Worm (Caenorhabditis elegans) whole organism, young adult: ENCODE results near the gene C06A1.7.

Source experiments
- B0336.3 ChIP-seq: fragments of 200-800 bp; sonication (Bioruptor generic); IDR thresholded peaks from 2 replicates; pipeline ENCODE4 v1.3.6; 2022; ENCODE audit warnings: missing genetic modification characterization, missing compliant biosample characterization
- F39B2.1 ChIP-seq: fragments of 200-800 bp; sonication (Bioruptor generic); IDR thresholded peaks from 2 replicates; pipeline ENCODE4 v1.3.6; 2022; ENCODE audit warnings: missing genetic modification reagents, missing genetic modification characterization, missing compliant biosample characterization
- F52B5.7 ChIP-seq: sonication (generic microtip); optimal IDR thresholded peaks from 2 replicates; lab custom pipeline; 2016; ENCODE audit warnings: mild to moderate bottlenecking, missing genetic modification characterization, missing compliant biosample characterization
- K11D2.4 ChIP-seq: fragments of 200-800 bp; sonication (Bioruptor generic); IDR thresholded peaks from 2 replicates; pipeline ENCODE4 v1.3.6; 2022; ENCODE audit warnings: missing genetic modification reagents, missing genetic modification characterization, missing compliant biosample characterization
- T07F8.4 ChIP-seq: sonication (generic microtip); optimal IDR thresholded peaks from 2 replicates; lab custom pipeline; 2016; ENCODE audit warnings: mild to moderate bottlenecking, missing genetic modification characterization, moderate library complexity, missing compliant biosample characterization
- Y53F4B.3 ChIP-seq: fragments of 200-800 bp; sonication (Bioruptor generic); IDR thresholded peaks from 2 replicates; pipeline ENCODE4 v1.3.6; 2022; ENCODE audit warnings: missing genetic modification reagents, missing genetic modification characterization, missing compliant biosample characterization
- Y53G8AR.9 ChIP-seq: fragments of 200-800 bp; sonication (Bioruptor generic); conservative IDR thresholded peaks from 2 replicates; pipeline ENCODE4 v1.3.6; 2022; ENCODE audit warnings: missing genetic modification reagents, missing genetic modification characterization, missing compliant biosample characterization
- Y67H2A.10 ChIP-seq: fragments of 200-800 bp; sonication (Bioruptor generic); conservative IDR thresholded peaks from 2 replicates; pipeline ENCODE4 v1.3.6; 2022; ENCODE audit warnings: missing genetic modification reagents, missing genetic modification characterization, missing compliant biosample characterization
- Y79H2A.3 ChIP-seq: fragments of 200-800 bp; sonication (Bioruptor generic); conservative IDR thresholded peaks from 2 replicates; pipeline ENCODE4 v1.3.6; 2022; ENCODE audit warnings: missing genetic modification reagents, missing genetic modification characterization, missing compliant biosample characterization
- ama-1 ChIP-seq, 3 experiments: fragments of 150-350 bp in 1 of 3; sonication (generic microtip) in 2 of 3; optimal IDR thresholded peaks; 2 replicates each; lab custom pipeline; 2014 to 2018; ENCODE audit warnings: missing biosample characterization in 2 of 3, missing genetic modification characterization in 2 of 3, missing genetic modification reagents in 2 of 3
- athp-1 ChIP-seq: sonication (generic microtip); optimal IDR thresholded peaks from 2 replicates; lab custom pipeline; 2017; ENCODE audit warnings: mild to moderate bottlenecking, missing genetic modification characterization, missing compliant biosample characterization
- cebp-2 ChIP-seq: fragments of 200-800 bp; sonication (Bioruptor generic); IDR thresholded peaks from 2 replicates; pipeline ENCODE4 v1.3.6; 2022; ENCODE audit warnings: missing genetic modification characterization, missing compliant biosample characterization
- ceh-40 ChIP-seq: fragments of 200-800 bp; sonication (Bioruptor generic); IDR thresholded peaks from 2 replicates; pipeline ENCODE4 v1.3.6; 2022; ENCODE audit warnings: missing genetic modification characterization, missing compliant biosample characterization
- dpff-1 ChIP-seq: sonication (generic microtip); optimal IDR thresholded peaks from 2 replicates; lab custom pipeline; 2017; ENCODE audit warnings: mild to moderate bottlenecking, missing genetic modification characterization, missing compliant biosample characterization
- egl-44 ChIP-seq: fragments of 200-800 bp; sonication (Bioruptor generic); IDR thresholded peaks from 2 replicates; pipeline ENCODE4 v1.3.6; 2022; ENCODE audit warnings: missing genetic modification reagents, missing genetic modification characterization, missing compliant biosample characterization
- gei-17 ChIP-seq: fragments of 200-800 bp; sonication (Bioruptor generic); optimal IDR thresholded peaks from 2 replicates; lab custom pipeline; 2018; ENCODE audit warnings: mild to moderate bottlenecking, missing genetic modification characterization, missing compliant biosample characterization
- hlh-12 ChIP-seq: sonication (generic microtip); optimal IDR thresholded peaks from 2 replicates; lab custom pipeline; 2016; ENCODE audit warnings: missing genetic modification characterization, missing compliant biosample characterization
- hlh-26 ChIP-seq: fragments of 200-800 bp; sonication (Bioruptor generic); conservative IDR thresholded peaks from 2 replicates; pipeline ENCODE4 v1.3.6; 2022; ENCODE audit warnings: missing genetic modification reagents, missing genetic modification characterization, missing compliant biosample characterization
- hmg-1.2 ChIP-seq: fragments of 200-800 bp; sonication (Bioruptor generic); IDR thresholded peaks from 2 replicates; pipeline ENCODE4 v1.3.6; 2022; ENCODE audit warnings: missing genetic modification reagents, missing genetic modification characterization, missing compliant biosample characterization
- hmg-20 ChIP-seq: fragments of 200-800 bp; sonication (Bioruptor generic); IDR thresholded peaks from 2 replicates; pipeline ENCODE4 v1.3.6; 2022; ENCODE audit warnings: missing genetic modification reagents, missing genetic modification characterization, missing compliant biosample characterization
- hrde-1 ChIP-seq: sonication (generic microtip); optimal IDR thresholded peaks from 2 replicates; lab custom pipeline; 2016; ENCODE audit warnings: missing genetic modification characterization, mild to moderate bottlenecking, missing compliant biosample characterization, moderate library complexity, missing genotype, missing genetic modification reagents, borderline replicate concordance
- lag-1 ChIP-seq: fragments of 200-800 bp; sonication (Bioruptor generic); IDR thresholded peaks from 2 replicates; pipeline ENCODE4 v1.3.6; 2022; ENCODE audit warnings: missing genetic modification reagents, missing genetic modification characterization, missing compliant biosample characterization
- lin-26 ChIP-seq: fragments of 200-800 bp; sonication (Bioruptor generic); IDR thresholded peaks from 2 replicates; pipeline ENCODE4 v1.3.6; 2022; ENCODE audit warnings: missing genetic modification reagents, missing genetic modification characterization, missing compliant biosample characterization
- lin-35 ChIP-seq, 3 experiments: fragments of 150-350 bp in 2 of 3; sonication (generic microtip) in 1 of 3; optimal IDR thresholded peaks; 2 replicates each; lab custom pipeline; 2014 to 2018; ENCODE audit warnings: missing biosample characterization in 3 of 3, missing genetic modification characterization in 3 of 3, missing genetic modification reagents in 3 of 3
- lin-54 ChIP-seq: fragments of 200-800 bp; sonication (Bioruptor generic); optimal IDR thresholded peaks from 2 replicates; lab custom pipeline; 2018; ENCODE audit warnings: mild to moderate bottlenecking, missing genetic modification characterization, missing compliant biosample characterization
- lsl-1 ChIP-seq: fragments of 200-800 bp; sonication (Bioruptor generic); optimal IDR thresholded peaks from 2 replicates; lab custom pipeline; 2018; ENCODE audit warnings: mild to moderate bottlenecking, missing genetic modification characterization, moderate library complexity, missing compliant biosample characterization
- madf-10 ChIP-seq: sonication (generic microtip); optimal IDR thresholded peaks from 2 replicates; lab custom pipeline; 2016; ENCODE audit warnings: mild to moderate bottlenecking, missing genetic modification characterization, missing compliant biosample characterization
- madf-6 ChIP-seq: fragments of 200-800 bp; sonication (Bioruptor generic); IDR thresholded peaks from 2 replicates; pipeline ENCODE4 v1.3.6; 2022; ENCODE audit warnings: missing genetic modification reagents, missing genetic modification characterization, missing compliant biosample characterization
- mes-4 ChIP-seq: sonication (generic microtip); optimal IDR thresholded peaks from 2 replicates; lab custom pipeline; 2016; ENCODE audit warnings: missing genotype, missing genetic modification characterization, missing compliant biosample characterization
- nfya-2 ChIP-seq: fragments of 200-800 bp; sonication (Bioruptor generic); IDR thresholded peaks from 2 replicates; pipeline ENCODE4 v1.3.6; 2022; ENCODE audit warnings: missing genetic modification reagents, missing genetic modification characterization, missing compliant biosample characterization
- nhr-120 ChIP-seq: fragments of 200-800 bp; sonication (Bioruptor generic); IDR thresholded peaks from 2 replicates; pipeline ENCODE4 v1.3.6; 2022; ENCODE audit warnings: missing genetic modification characterization, missing compliant biosample characterization
- nhr-80 ChIP-seq: sonication (generic microtip); optimal IDR thresholded peaks from 2 replicates; lab custom pipeline; 2016; ENCODE audit warnings: missing genetic modification characterization, missing compliant biosample characterization
- nhr-90 ChIP-seq: sonication (generic microtip); optimal IDR thresholded peaks from 2 replicates; lab custom pipeline; 2016; ENCODE audit warnings: missing genotype, mild to moderate bottlenecking, missing genetic modification characterization, missing compliant biosample characterization
- pbrm-1 ChIP-seq: fragments of 200-800 bp; sonication (Bioruptor generic); IDR thresholded peaks from 2 replicates; pipeline ENCODE4 v1.3.6; 2022; ENCODE audit warnings: missing genetic modification reagents, missing genetic modification characterization, missing compliant biosample characterization
- pha-4 ChIP-seq: fragments of 150-350 bp; sonication (generic microtip); optimal IDR thresholded peaks from 2 replicates; lab custom pipeline; 2014; ENCODE audit warnings: missing biosample characterization, missing genetic modification reagents, missing genetic modification characterization
- rec-8 ChIP-seq, 2 experiments: sonication (generic microtip); optimal IDR thresholded peaks; 2 replicates each; lab custom pipeline; 2016; ENCODE audit warnings: mild to moderate bottlenecking in 2 of 2, missing genetic modification characterization in 2 of 2, missing genetic modification reagents in 2 of 2, missing genotype in 2 of 2, missing biosample characterization in 1 of 2, missing compliant biosample characterization in 1 of 2, moderate library complexity in 1 of 2
- repo-1 ChIP-seq: sonication (generic microtip); optimal IDR thresholded peaks from 2 replicates; lab custom pipeline; 2017; ENCODE audit warnings: mild to moderate bottlenecking, missing genetic modification characterization, missing compliant biosample characterization
- rpc-1 ChIP-seq, 2 experiments: fragments of 150-350 bp in 1 of 2; sonication (generic microtip) in 1 of 2; optimal IDR thresholded peaks; 2 replicates each; lab custom pipeline; 2014 to 2018; ENCODE audit warnings: missing biosample characterization in 1 of 2, missing genetic modification characterization in 1 of 2, missing genetic modification reagents in 1 of 2, missing genotype in 1 of 2
- snpc-1.3 ChIP-seq: sonication (generic microtip); optimal IDR thresholded peaks from 2 replicates; lab custom pipeline; 2017; ENCODE audit warnings: missing genetic modification characterization, mild to moderate bottlenecking, missing compliant biosample characterization, antibody characterized with exemption, moderate library complexity, missing genotype, missing genetic modification reagents; ENCODE audit not compliant: insufficient read depth
- sptf-2 ChIP-seq: fragments of 200-800 bp; sonication (Bioruptor generic); optimal IDR thresholded peaks from 2 replicates; lab custom pipeline; 2018; ENCODE audit warnings: mild to moderate bottlenecking, missing genetic modification characterization, missing compliant biosample characterization
- tbp1 ChIP-seq: fragments of 200-800 bp; sonication (Bioruptor generic); optimal IDR thresholded peaks from 2 replicates; lab custom pipeline; 2018; ENCODE audit warnings: mild to moderate bottlenecking, missing genetic modification characterization, missing compliant biosample characterization
- unc-62 ChIP-seq: fragments of 150-350 bp; optimal IDR thresholded peaks from 2 replicates; lab custom pipeline; 2014; ENCODE audit warnings: missing biosample characterization, missing genetic modification reagents, missing genetic modification characterization
- ztf-25 ChIP-seq: fragments of 200-800 bp; sonication (Bioruptor generic); IDR thresholded peaks from 2 replicates; pipeline ENCODE4 v1.3.6; 2022; ENCODE audit warnings: missing genetic modification reagents, missing genetic modification characterization, missing compliant biosample characterization
- ztf-26 ChIP-seq: sonication (generic microtip); optimal IDR thresholded peaks from 2 replicates; lab custom pipeline; 2017; ENCODE audit warnings: missing genetic modification characterization, missing compliant biosample characterization
- ztf-6 ChIP-seq: fragments of 200-800 bp; sonication (Bioruptor generic); IDR thresholded peaks from 2 replicates; pipeline ENCODE4 v1.3.6; 2022; ENCODE audit warnings: missing genetic modification reagents, missing genetic modification characterization, missing compliant biosample characterization

Gene C06A1.7

DNA sequence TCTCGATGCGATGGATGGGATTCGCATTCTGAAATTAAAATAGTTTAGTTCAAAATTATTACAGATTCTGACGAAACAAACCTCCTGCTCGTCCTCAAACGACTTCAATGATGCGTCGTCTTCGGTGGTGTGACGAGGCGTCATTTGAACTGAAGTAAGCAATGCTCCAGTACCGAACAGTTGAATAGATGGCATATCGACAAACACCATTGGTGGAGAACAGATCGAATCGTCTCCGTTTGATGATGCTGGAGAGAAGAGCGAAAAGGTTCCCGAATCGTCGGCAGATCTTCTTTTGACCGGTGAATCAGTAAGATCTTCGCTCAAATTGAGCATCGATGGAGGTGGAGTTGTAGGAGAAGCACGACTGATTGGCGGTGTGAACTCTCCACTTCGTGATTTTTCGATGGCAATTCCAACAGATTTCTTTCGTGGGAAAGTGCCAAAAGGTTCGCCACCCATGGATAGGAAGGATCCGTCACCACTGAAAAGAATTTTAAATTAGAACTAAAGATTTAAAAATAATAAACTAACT, 20.2 kb upstream of the C06A1.7 start (continued):
- TF ChIP-seq T07F8.4 (tag; lab: Kevin White, UChicago): no peak
- TF ChIP-seq F39B2.1 (GFP tag; lab: Robert Waterston, UW): no peak; the same call in 1 of the 2 replicates
- no peak for TF ChIP-seq ztf-25

DNA sequence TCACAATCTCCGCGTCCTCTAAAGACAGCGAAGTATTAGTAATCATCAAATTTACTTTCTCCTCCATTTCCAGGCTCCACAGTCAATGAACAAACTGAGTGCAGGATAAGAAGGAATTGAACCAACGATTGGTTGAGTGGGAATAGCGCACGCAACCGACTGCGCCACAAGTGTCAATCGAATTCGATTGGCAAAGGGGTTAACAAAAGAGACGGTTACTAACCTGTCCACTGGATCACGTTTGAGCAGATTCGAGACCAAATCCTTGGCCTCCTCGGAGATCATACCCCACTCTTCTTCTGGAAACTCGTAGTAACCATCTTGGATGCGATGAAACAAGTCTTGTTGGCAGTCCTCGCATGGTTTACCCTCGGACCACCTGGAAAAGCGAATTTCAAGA, 19.5 kb upstream of the C06A1.7 start:
- TF ChIP-seq ztf-6 (GFP tag; lab: Robert Waterston, UW) (0 out of 2 replicates have a peak, but pooled peaks have one; percentile 48), pha-4 (no peak), hmg-1.2 (GFP tag; lab: Robert Waterston, UW) (0 out of 2 replicates have a peak, but pooled peaks have one; percentile 20), rec-8 (tag; optimal IDR thresholded peaks at IDR 0.05; lab: Kevin White, UChicago) (no peak), lin-35 (GFP tag; optimal IDR thresholded peaks at IDR 0.05; lab: Kevin White, UChicago) (peak in 1 of 3 experiments; percentile 43), snpc-1.3 (tag; lab: Kevin White, UChicago) (peak; percentile 40), nfya-2 (GFP tag; lab: Robert Waterston, UW) (no peak), F39B2.1 (GFP tag; lab: Robert Waterston, UW) (no peak), gei-17 (GFP tag; lab: Kevin White, UChicago) (no peak), F52B5.7 (tag; lab: Kevin White, UChicago) (no peak), T07F8.4 (tag; lab: Kevin White, UChicago) (no peak), sptf-2 (peak; percentile 48), hmg-20 (no peak), nhr-80 (tag; lab: Kevin White, UChicago) (no peak), nhr-90 (tag; lab: Kevin White, UChicago) (no peak), unc-62 (GFP tag; lab: Kevin White, UChicago) (no peak), Y79H2A.3 (GFP tag; lab: Robert Waterston, UW) (peak; percentile 61; the same call in 1 of the 2 replicates), lsl-1 (GFP tag; lab: Kevin White, UChicago) (peak; percentile 6), mes-4 (tag; lab: Kevin White, UChicago) (no peak), cebp-2 (GFP tag; lab: Robert Waterston, UW) (0 out of 2 replicates have a peak, but pooled peaks have one; percentile 3), egl-44 (GFP tag; lab: Robert Waterston, UW) (no peak; the same call in 1 of the 2 replicates), lag-1 (GFP tag; lab: Robert Waterston, UW) (0 out of 2 replicates have a peak, but pooled peaks have one; percentile 26), Y53G8AR.9 (GFP tag; lab: Robert Waterston, UW) (peak; percentile 30; the same call in 1 of the 2 replicates), Y53F4B.3 (GFP tag; lab: Robert Waterston, UW) (no peak), Y67H2A.10 (GFP tag; lab: Robert Waterston, UW) (no peak), madf-10 (tag; lab: Kevin White, UChicago) (no peak), hrde-1 (tag; lab: Kevin White, UChicago) (peak; percentile 10), ceh-40 (GFP tag; lab: Robert Waterston, UW) (no peak), pbrm-1 (no peak), dpff-1 (tag; lab: Kevin White, UChicago) (no peak), lin-54 (peak; percentile 34), athp-1 (no peak), nhr-120 (GFP tag; lab: Robert Waterston, UW) (no peak), B0336.3 (GFP tag; lab: Robert Waterston, UW) (no peak; the same call in 1 of the 2 replicates), K11D2.4 (GFP tag; lab: Robert Waterston, UW) (0 out of 2 replicates have a peak, but pooled peaks have one; percentile 10), hlh-12 (tag; lab: Kevin White, UChicago) (no peak), rpc-1 (optimal IDR thresholded peaks at IDR 0.05; lab: Kevin White, UChicago) (peak; percentile 50), rpc-1 (tag; optimal IDR thresholded peaks at IDR 0.05; lab: Kevin White, UChicago) (peak; percentile 78), ama-1 (optimal IDR thresholded peaks at IDR 0.05; lab: Kevin White, UChicago) (peak; percentile 93), ama-1 (GFP tag; optimal IDR thresholded peaks at IDR 0.05; lab: Kevin White, UChicago) (no peak), hlh-26 (no peak), ztf-26 (no peak), madf-6 (0 out of 2 replicates have a peak, but pooled peaks have one; percentile 13), tbp1 (peak; percentile 87), repo-1 (tag; lab: Kevin White, UChicago) (no peak), lin-26 (GFP tag; lab: Robert Waterston, UW) (0 out of 2 replicates have a peak, but pooled peaks have one; percentile 52)
